Fruit fly (Drosophila melanogaster) whole organism, embryonic: ENCODE data around the gene sro.
A peak's percentile ranks its signal among the peaks of the same experiment; 100 is the strongest.

Experiments
- CG10431 ChIP-seq: fragments of 200-800 bp; sonication (Bioruptor generic); optimal IDR thresholded peaks from 3 replicates; lab custom pipeline; 2018; ENCODE audit warnings: missing biosample characterization, mild to moderate bottlenecking, missing genetic modification characterization
- CG10462 ChIP-seq: fragments of 200-800 bp; sonication (Bioruptor generic); optimal IDR thresholded peaks from 2 replicates; lab custom pipeline; 2016; ENCODE audit warnings: missing biosample characterization, missing genetic modification characterization
- CG11247 ChIP-seq: fragments of 200-800 bp; sonication (Bioruptor generic); IDR thresholded peaks from 2 replicates; pipeline ENCODE4 v1.3.6; 2022; ENCODE audit warnings: missing biosample characterization, missing genetic modification characterization
- CG13123 ChIP-seq: fragments of 200-800 bp; sonication (Bioruptor generic); optimal IDR thresholded peaks from 2 replicates; lab custom pipeline; 2016; ENCODE audit warnings: missing biosample characterization, missing genetic modification characterization
- CG13775 ChIP-seq: fragments of 200-800 bp; sonication (Bioruptor generic); optimal IDR thresholded peaks from 3 replicates; lab custom pipeline; 2017; ENCODE audit warnings: missing biosample characterization, mild to moderate bottlenecking, missing genetic modification characterization
- CG14667 ChIP-seq: fragments of 200-800 bp; sonication (Bioruptor generic); IDR thresholded peaks from 2 replicates; pipeline ENCODE4 v1.3.6; 2022; ENCODE audit warnings: missing biosample characterization, missing genetic modification characterization
- CG14710 ChIP-seq: fragments of 200-800 bp; sonication (Bioruptor generic); optimal IDR thresholded peaks from 3 replicates; lab custom pipeline; 2019; ENCODE audit warnings: missing biosample characterization, mild to moderate bottlenecking, missing genetic modification characterization, moderate library complexity
- CG15601 ChIP-seq: fragments of 200-800 bp; sonication (Bioruptor generic); optimal IDR thresholded peaks from 3 replicates; lab custom pipeline; 2019; ENCODE audit warnings: missing biosample characterization, mild to moderate bottlenecking, missing genetic modification characterization, moderate library complexity
- CG17186 ChIP-seq: fragments of 200-800 bp; sonication (Bioruptor generic); optimal IDR thresholded peaks from 3 replicates; lab custom pipeline; 2017; ENCODE audit warnings: missing biosample characterization, missing genetic modification reagents, missing genetic modification characterization
- CG17829 ChIP-seq: fragments of 200-800 bp; optimal IDR thresholded peaks from 2 replicates; lab custom pipeline; 2019; ENCODE audit warnings: missing biosample characterization, mild to moderate bottlenecking, missing genetic modification characterization, moderate library complexity
- CG2202 ChIP-seq: fragments of 200-800 bp; sonication (Bioruptor generic); optimal IDR thresholded peaks from 2 replicates; lab custom pipeline; 2018; ENCODE audit warnings: missing biosample characterization, mild to moderate bottlenecking, missing genetic modification characterization
- CG31365 ChIP-seq: fragments of 200-800 bp; sonication (Bioruptor generic); optimal IDR thresholded peaks from 2 replicates; lab custom pipeline; 2018; ENCODE audit warnings: missing biosample characterization, mild to moderate bottlenecking, missing genetic modification characterization
- CG31441 ChIP-seq: fragments of 200-800 bp; sonication (Bioruptor generic); IDR thresholded peaks from 2 replicates; pipeline ENCODE4 v1.3.6; 2022; ENCODE audit warnings: missing biosample characterization, missing genetic modification characterization
- CG3995 ChIP-seq: fragments of 200-800 bp; sonication (Bioruptor generic); optimal IDR thresholded peaks from 3 replicates; lab custom pipeline; 2016; ENCODE audit warnings: missing biosample characterization, missing genetic modification characterization
- CG4328 ChIP-seq: fragments of 200-800 bp; sonication (Bioruptor generic); optimal IDR thresholded peaks from 3 replicates; lab custom pipeline; 2017; ENCODE audit warnings: missing biosample characterization, missing genetic modification reagents, missing genetic modification characterization
- CG4404 ChIP-seq: fragments of 200-800 bp; sonication (Bioruptor generic); IDR thresholded peaks from 2 replicates; pipeline ENCODE4 v1.3.6; 2022; ENCODE audit warnings: missing biosample characterization, missing genetic modification characterization
- CG6272 ChIP-seq: fragments of 200-800 bp; sonication (Bioruptor generic); IDR thresholded peaks from 2 replicates; pipeline ENCODE4 v1.3.6; 2022; ENCODE audit warnings: missing biosample characterization, missing genetic modification characterization
- CG6765 ChIP-seq: fragments of 200-800 bp; sonication (Bioruptor generic); optimal IDR thresholded peaks from 3 replicates; lab custom pipeline; 2017; ENCODE audit warnings: missing biosample characterization, mild to moderate bottlenecking, missing genetic modification characterization
- CG6791 ChIP-seq: fragments of 200-800 bp; sonication (Bioruptor generic); IDR thresholded peaks from 3 replicates; pipeline ENCODE4 v1.3.6; 2022; ENCODE audit warnings: missing biosample characterization, missing genetic modification characterization; ENCODE audit not compliant: partially characterized antibody
- CG7928 ChIP-seq: fragments of 200-800 bp; sonication (Bioruptor generic); optimal IDR thresholded peaks from 2 replicates; lab custom pipeline; 2017; ENCODE audit warnings: missing biosample characterization, mild to moderate bottlenecking, missing genetic modification characterization
- CG9215 ChIP-seq: fragments of 200-800 bp; sonication (Bioruptor generic); IDR thresholded peaks from 2 replicates; pipeline ENCODE4 v1.3.6; 2022; ENCODE audit warnings: missing biosample characterization, missing genetic modification characterization
- Camta ChIP-seq: fragments of 200-800 bp; sonication (Bioruptor generic); optimal IDR thresholded peaks from 2 replicates; lab custom pipeline; 2016; ENCODE audit warnings: missing biosample characterization, missing genetic modification characterization
- Drgx ChIP-seq: fragments of 200-800 bp; sonication (Bioruptor generic); IDR thresholded peaks from 2 replicates; pipeline ENCODE4 v1.3.6; 2022; ENCODE audit warnings: missing biosample characterization, missing genetic modification characterization
- Fer1 ChIP-seq: fragments of 200-800 bp; sonication (Bioruptor generic); optimal IDR thresholded peaks from 2 replicates; lab custom pipeline; 2017; ENCODE audit warnings: missing biosample characterization, mild to moderate bottlenecking, missing genetic modification characterization
- Gsc ChIP-seq: fragments of 200-800 bp; sonication (Bioruptor generic); IDR thresholded peaks from 2 replicates; pipeline ENCODE4 v1.3.6; 2022; ENCODE audit warnings: missing biosample characterization, missing genetic modification characterization
- Gug ChIP-seq: fragments of 200-800 bp; sonication (Bioruptor generic); IDR thresholded peaks from 4 replicates; pipeline ENCODE4 v1.3.6; 2022; ENCODE audit warnings: missing biosample characterization, missing genetic modification characterization
- HmgD ChIP-seq: fragments of 200-800 bp; sonication (Bioruptor generic); optimal IDR thresholded peaks from 3 replicates; lab custom pipeline; 2016; ENCODE audit warnings: missing biosample characterization, missing genetic modification characterization
- MESR4 ChIP-seq: fragments of 200-800 bp; sonication (Bioruptor generic); optimal IDR thresholded peaks from 2 replicates; lab custom pipeline; 2018; ENCODE audit warnings: missing biosample characterization, mild to moderate bottlenecking, missing genetic modification characterization, moderate library complexity
- MTF-1 ChIP-seq: fragments of 200-800 bp; sonication (Bioruptor generic); optimal IDR thresholded peaks from 2 replicates; lab custom pipeline; 2018; ENCODE audit warnings: missing biosample characterization, mild to moderate bottlenecking, missing genetic modification characterization, borderline replicate concordance
- Side ChIP-seq: fragments of 200-800 bp; sonication (Bioruptor generic); optimal IDR thresholded peaks from 2 replicates; lab custom pipeline; 2016; ENCODE audit warnings: missing biosample characterization, missing genetic modification characterization
- ap ChIP-seq: fragments of 200-800 bp; sonication (Bioruptor generic); IDR thresholded peaks from 2 replicates; pipeline ENCODE4 v1.3.6; 2022; ENCODE audit warnings: missing biosample characterization, missing genetic modification characterization
- bab2 ChIP-seq: fragments of 200-800 bp; sonication (Bioruptor generic); optimal IDR thresholded peaks from 2 replicates; lab custom pipeline; 2016; ENCODE audit warnings: missing biosample characterization, missing genetic modification characterization
- cas ChIP-seq: fragments of 200-800 bp; sonication (Bioruptor generic); IDR thresholded peaks from 2 replicates; pipeline ENCODE4 v1.3.6; 2022; ENCODE audit warnings: missing biosample characterization, missing genetic modification characterization
- croc ChIP-seq: fragments of 200-800 bp; sonication (Bioruptor generic); conservative IDR thresholded peaks from 3 replicates; pipeline ENCODE4 v1.3.6; 2022; ENCODE audit warnings: missing biosample characterization, missing genetic modification characterization
- crol ChIP-seq: fragments of 200-800 bp; sonication (Bioruptor generic); IDR thresholded peaks from 2 replicates; pipeline ENCODE4 v1.3.6; 2022; ENCODE audit warnings: missing biosample characterization, missing genetic modification characterization
- danr ChIP-seq: fragments of 200-800 bp; sonication (Bioruptor generic); IDR thresholded peaks from 2 replicates; pipeline ENCODE4 v1.3.6; 2022; ENCODE audit warnings: missing biosample characterization, missing genetic modification characterization
- disco-r ChIP-seq: fragments of 200-800 bp; sonication (Bioruptor generic); optimal IDR thresholded peaks from 2 replicates; lab custom pipeline; 2016; ENCODE audit warnings: missing biosample characterization, missing genetic modification characterization
- emc ChIP-seq: fragments of 200-800 bp; sonication (Bioruptor generic); optimal IDR thresholded peaks from 2 replicates; lab custom pipeline; 2016; ENCODE audit warnings: missing biosample characterization, missing genetic modification characterization
- ewg ChIP-seq: fragments of 200-800 bp; sonication (Bioruptor generic); optimal IDR thresholded peaks from 3 replicates; lab custom pipeline; 2017; ENCODE audit warnings: mild to moderate bottlenecking, missing biosample characterization, missing genetic modification reagents, missing genetic modification characterization
- eyg ChIP-seq: fragments of 200-800 bp; sonication (Bioruptor generic); optimal IDR thresholded peaks from 3 replicates; lab custom pipeline; 2016; ENCODE audit warnings: missing biosample characterization, missing genetic modification characterization
- h ChIP-seq: fragments of >200 bp; optimal IDR thresholded peaks from 2 replicates; lab custom pipeline; 2017
- hb ChIP-seq: fragments of 200-800 bp; sonication (Bioruptor generic); IDR thresholded peaks from 3 replicates; pipeline ENCODE4 v1.3.6; 2022; ENCODE audit warnings: missing biosample characterization, missing genetic modification characterization; ENCODE audit not compliant: partially characterized antibody
- jing ChIP-seq: fragments of 200-800 bp; sonication (Bioruptor generic); optimal IDR thresholded peaks from 2 replicates; lab custom pipeline; 2018; ENCODE audit warnings: missing biosample characterization, mild to moderate bottlenecking, missing genetic modification characterization
- klu ChIP-seq: fragments of 200-800 bp; sonication (Bioruptor generic); IDR thresholded peaks from 2 replicates; pipeline ENCODE4 v1.3.6; 2022; ENCODE audit warnings: missing biosample characterization, missing genetic modification characterization
- knrl ChIP-seq: fragments of 200-800 bp; sonication (Bioruptor generic); IDR thresholded peaks from 3 replicates; pipeline ENCODE4 v1.3.6; 2022; ENCODE audit warnings: missing biosample characterization, missing genetic modification characterization; ENCODE audit not compliant: partially characterized antibody
- nerfin-2 ChIP-seq: fragments of 200-800 bp; sonication (Bioruptor generic); IDR thresholded peaks from 2 replicates; pipeline ENCODE4 v1.3.6; 2022; ENCODE audit warnings: missing biosample characterization, missing genetic modification characterization; ENCODE audit not compliant: partially characterized antibody
- pho ChIP-seq: fragments of 200-800 bp; sonication (Bioruptor generic); optimal IDR thresholded peaks from 2 replicates; lab custom pipeline; 2016; ENCODE audit warnings: missing biosample characterization, missing genetic modification characterization
- ranshi ChIP-seq: fragments of 200-800 bp; sonication (Bioruptor generic); IDR thresholded peaks from 2 replicates; pipeline ENCODE4 v1.3.6; 2022; ENCODE audit warnings: missing biosample characterization, missing genetic modification characterization
- sob ChIP-seq: fragments of 200-800 bp; sonication (Bioruptor generic); IDR thresholded peaks from 2 replicates; pipeline ENCODE4 v1.3.6; 2022; ENCODE audit warnings: missing biosample characterization, missing genetic modification characterization
- tll ChIP-seq, 2 experiments: fragments of 200-800 bp in 1 of 2; fragments of >200 bp in 1 of 2; sonication (Bioruptor generic) in 1 of 2; optimal IDR thresholded peaks; 2 replicates each; lab custom pipeline; 2017 to 2019; ENCODE audit warnings: missing biosample characterization in 2 of 2, missing genetic modification characterization in 2 of 2, mild to moderate bottlenecking in 1 of 2, moderate library complexity in 1 of 2
- ttk ChIP-seq: fragments of 200-800 bp; sonication (Bioruptor generic); IDR thresholded peaks from 2 replicates; pipeline ENCODE4 v2.1.2; 2022; ENCODE audit warnings: missing biosample characterization, missing genetic modification characterization

sro gene

dm6 chr3R:29802753-29803313 lies 8.4 kb downstream of the sro start, which contains the start of the genes Etfb and CG7789 (continued):
- TF ChIP-seq HmgD = peak; percentile 69
- TF ChIP-seq ap (GFP tag; lab: Robert Waterston, UW) = peak; percentile 57
- peak; percentile 87 for TF ChIP-seq sob
- TF ChIP-seq Side = peak; percentile 52
- TF ChIP-seq CG6272 (GFP tag; lab: Robert Waterston, UW) = peak; percentile 78
- peak; percentile 45 for TF ChIP-seq CG10462 (GFP tag; lab: Kevin White, UChicago)
- peak; percentile 59 for TF ChIP-seq Fer1
- TF ChIP-seq CG3995 (GFP tag; lab: Kevin White, UChicago) = peak; percentile 61
- peak; percentile 70 for TF ChIP-seq klu (GFP tag; lab: Robert Waterston, UW)
- TF ChIP-seq CG6765 (GFP tag; lab: Kevin White, UChicago) = peak; percentile 57
- TF ChIP-seq ttk = peak; percentile 74
- TF ChIP-seq cas (GFP tag; lab: Robert Waterston, UW) = peak; percentile 42; the same call in 1 of the 2 replicates
- TF ChIP-seq CG10431 (GFP tag; lab: Kevin White, UChicago) = peak; percentile 20
- TF ChIP-seq CG4328 (GFP tag; lab: Kevin White, UChicago) = peak; percentile 68
- no peak for TF ChIP-seq CG13123
- TF ChIP-seq Gug (GFP tag; lab: Robert Waterston, UW) = peak; percentile 77
- peak; percentile 62 for TF ChIP-seq Camta
- peak; percentile 83 for TF ChIP-seq CG13775 (GFP tag; lab: Kevin White, UChicago)
- peak; percentile 67 for TF ChIP-seq ranshi (GFP tag; lab: Robert Waterston, UW)
- TF ChIP-seq danr = 0 out of 2 replicates have a peak, but pooled peaks have one; percentile 34
- no peak for TF ChIP-seq tll (GFP tag; optimal IDR thresholded peaks at IDR 0.05; lab: Kevin White, UChicago)
- TF ChIP-seq CG14710 (tag; lab: Kevin White, UChicago) = peak; percentile 61
- peak; percentile 92 for TF ChIP-seq Drgx (GFP tag; lab: Robert Waterston, UW)
- TF ChIP-seq CG9215 = peak; percentile 75
- peak; percentile 53; the same call in 1 of the 2 replicates for TF ChIP-seq nerfin-2 (GFP tag; lab: Robert Waterston, UW)
- TF ChIP-seq CG2202 (tag; lab: Kevin White, UChicago) = peak; percentile 7
- TF ChIP-seq CG17829 (tag; lab: Kevin White, UChicago) = peak; percentile 70
- TF ChIP-seq CG6791 = no peak; the same call in 2 of the 3 replicates
- peak; percentile 88 for TF ChIP-seq pho
- peak; percentile 44 for TF ChIP-seq ewg (GFP tag; lab: Kevin White, UChicago)
- TF ChIP-seq CG11247 (GFP tag; lab: Robert Waterston, UW) = peak; percentile 79
- TF ChIP-seq Gsc = no peak
- peak; percentile 98 for TF ChIP-seq crol
- peak; percentile 65 for TF ChIP-seq croc (GFP tag; lab: Robert Waterston, UW)
- TF ChIP-seq MESR4 = peak; percentile 64
- no peak for TF ChIP-seq jing (GFP tag; lab: Kevin White, UChicago)
- no peak for TF ChIP-seq CG15601 (tag; lab: Kevin White, UChicago)
- peak; percentile 70 for TF ChIP-seq CG4404
- peak; percentile 74 for TF ChIP-seq eyg
- TF ChIP-seq CG31365 (tag; lab: Kevin White, UChicago) = no peak
- TF ChIP-seq disco-r (GFP tag; lab: Kevin White, UChicago) = peak; percentile 44
- TF ChIP-seq CG17186 (GFP tag; lab: Kevin White, UChicago) = peak; percentile 44
- no peak for TF ChIP-seq CG7928 (GFP tag; lab: Kevin White, UChicago)
- no peak for TF ChIP-seq CG31441
- TF ChIP-seq MTF-1 (GFP tag; lab: Kevin White, UChicago) = no peak
- peak; percentile 85 for TF ChIP-seq knrl (GFP tag; lab: Robert Waterston, UW)
- 0 out of 3 replicates have a peak, but pooled peaks have one; percentile 62 for TF ChIP-seq hb (GFP tag; lab: Robert Waterston, UW)
- TF ChIP-seq CG14667 (GFP tag; lab: Robert Waterston, UW) = peak; percentile 36
- TF ChIP-seq bab2 (GFP tag; lab: Kevin White, UChicago) = peak; percentile 78
- TF ChIP-seq emc (GFP tag; lab: Kevin White, UChicago) = peak; percentile 12
- TF ChIP-seq h (lab: Kevin White, UChicago) = no peak
